Worm (Caenorhabditis elegans): ENCODE results near the gene dnj-16.

Gene dnj-16

ce11 chrIII:4172210-4172609 lies 18.7 kb upstream of the dnj-16 start (continued):
- TF ChIP-seq somi-1 (GFP tag; optimal IDR thresholded peaks at IDR 0.05) (no peak), ZK185.1 (tag; optimal IDR thresholded peaks at IDR 0.05; ENCODE audit: poor library complexity, severe bottlenecking) (no peak), egrh-3 (GFP tag; IDR thresholded peaks at IDR 0.05) (no peak), tlf-1 (GFP tag; optimal IDR thresholded peaks at IDR 0.05) (peak; percentile 72), mcd-1 (GFP tag; IDR thresholded peaks at IDR 0.05) (no peak), B0019.2 (GFP tag; conservative IDR thresholded peaks at IDR 0.05) (no peak), ztf-6 (GFP tag; IDR thresholded peaks at IDR 0.05) (no peak), dox-1 (GFP tag; IDR thresholded peaks at IDR 0.05) (peak; percentile 3; the same call in 1 of the 2 replicates), nhr-90 (tag; optimal IDR thresholded peaks at IDR 0.05) (no peak), B0261.1 (tag; optimal IDR thresholded peaks at IDR 0.05) (no peak), xnd-1 (tag; optimal IDR thresholded peaks at IDR 0.05) (peak; percentile 52), snpc-3.4 (tag; optimal IDR thresholded peaks at IDR 0.05) (peak; percentile 23), T07F8.4 (tag; optimal IDR thresholded peaks at IDR 0.05) (no peak), cebp-1 (GFP tag; IDR thresholded peaks at IDR 0.05) (no peak), cebp-1 (tag; optimal IDR thresholded peaks at IDR 0.05) (peak; percentile 41), egl-18 (GFP tag; IDR thresholded peaks at IDR 0.05) (no peak), F52B5.7 (tag; optimal IDR thresholded peaks at IDR 0.05) (no peak), K11D2.4 (GFP tag; IDR thresholded peaks at IDR 0.05) (no peak), nhr-179 (tag; optimal IDR thresholded peaks at IDR 0.05) (no peak), hmg-1.2 (GFP tag; IDR thresholded peaks at IDR 0.05) (peak; percentile 35; the same call in 1 of the 2 replicates), dpff-1 (tag; optimal IDR thresholded peaks at IDR 0.05) (peak; percentile 13), nfyb-1 (GFP tag; IDR thresholded peaks at IDR 0.05) (peak; percentile 47; the same call in 1 of the 2 replicates), madf-10 (tag; optimal IDR thresholded peaks at IDR 0.05) (no peak), lin-26 (GFP tag; IDR thresholded peaks at IDR 0.05) (no peak; the same call in 1 of the 2 replicates), hmg-20 (GFP tag; IDR thresholded peaks at IDR 0.05) (no peak), B0035.1 (tag; optimal IDR thresholded peaks at IDR 0.05) (no peak), ztf-3 (GFP tag; optimal IDR thresholded peaks at IDR 0.05) (no peak), Y53F4B.3 (GFP tag; IDR thresholded peaks at IDR 0.05) (no peak), F37B4.10 (GFP tag; IDR thresholded peaks at IDR 0.05) (no peak), him-1 (tag; optimal IDR thresholded peaks at IDR 0.05) (peak; percentile 63), Y95B8A.8 (GFP tag; IDR thresholded peaks at IDR 0.05) (0 out of 2 replicates have a peak, but pooled peaks have one; percentile 15), snpc-1.3 (tag; optimal IDR thresholded peaks at IDR 0.05; ENCODE audit: insufficient read depth) (peak; percentile 77), lsl-1 (GFP tag; optimal IDR thresholded peaks at IDR 0.05) (peak; percentile 41), bed-2 (GFP tag; IDR thresholded peaks at IDR 0.05) (no peak), F23B12.7 (tag; optimal IDR thresholded peaks at IDR 0.05; ENCODE audit: insufficient read depth) (no peak), lin-54 (GFP tag; optimal IDR thresholded peaks at IDR 0.05) (peak; percentile 52), ceh-91 (GFP tag; IDR thresholded peaks at IDR 0.05) (no peak), akir-1 (GFP tag; optimal IDR thresholded peaks at IDR 0.05) (no peak), athp-1 (tag; optimal IDR thresholded peaks at IDR 0.05) (peak; percentile 88), ceh-100 (GFP tag; IDR thresholded peaks at IDR 0.05) (peak; percentile 32; the same call in 1 of the 2 replicates), sdz-38 (tag; optimal IDR thresholded peaks at IDR 0.05) (no peak), unc-62 (GFP tag; optimal IDR thresholded peaks at IDR 0.05) (no peak), C17E4.6 (GFP tag; IDR thresholded peaks at IDR 0.05) (no peak), lir-1 (GFP tag; conservative IDR thresholded peaks at IDR 0.05) (no peak), aptf-2 (GFP tag; conservative IDR thresholded peaks at IDR 0.05) (no peak), rpc-1 (optimal IDR thresholded peaks at IDR 0.05) (no peak), rpc-1 (tag; optimal IDR thresholded peaks at IDR 0.05) (peak; percentile 7), F39B2.1 (GFP tag; IDR thresholded peaks at IDR 0.05) (peak; percentile 9; the same call in 1 of the 2 replicates), zfh-2 (GFP tag; conservative IDR thresholded peaks at IDR 0.05) (no peak)
